Worm (Caenorhabditis elegans): ENCODE results near the gene col-161.

col-161 gene

ce11 chrV:13272275-13272674, 45.5 kb downstream of the col-161 start:
- TF ChIP-seq F16B12.6 (tag; optimal IDR thresholded peaks at IDR 0.05) (no peak), aly-2 (tag; optimal IDR thresholded peaks at IDR 0.05) (no peak), egl-27 (tag; optimal IDR thresholded peaks at IDR 0.05) (no peak), ceh-90 (tag; optimal IDR thresholded peaks at IDR 0.05) (no peak), irx-1 (tag; optimal IDR thresholded peaks at IDR 0.05) (no peak), hpl-2 (GFP tag; optimal IDR thresholded peaks at IDR 0.05) (no peak), C16A3.4 (tag; optimal IDR thresholded peaks at IDR 0.05) (no peak), unc-130 (tag; optimal IDR thresholded peaks at IDR 0.05) (no peak)

- TF ChIP-seq pax-3 (tag; optimal IDR thresholded peaks at IDR 0.05) = peak; percentile 85
- no peak for TF ChIP-seq ces-1 (GFP tag; optimal IDR thresholded peaks at IDR 0.05)
- peak; percentile 87 for TF ChIP-seq jun-1 (tag; optimal IDR thresholded peaks at IDR 0.05)
- peak; percentile 83 for TF ChIP-seq tlp-1 (tag; optimal IDR thresholded peaks at IDR 0.05)
- no peak for TF ChIP-seq egl-27 (tag; optimal IDR thresholded peaks at IDR 0.05)
- TF ChIP-seq nhr-90 (tag; optimal IDR thresholded peaks at IDR 0.05; ENCODE audit: poor library complexity) = peak; percentile 58
- peak; percentile 100 for TF ChIP-seq elt-2 (tag; optimal IDR thresholded peaks at IDR 0.05)
- TF ChIP-seq efl-1 (optimal IDR thresholded peaks at IDR 0.05) = no peak
- TF ChIP-seq efl-1 (GFP tag; optimal IDR thresholded peaks at IDR 0.05 in 1 of 2) = peak in 1 of 2 experiments; percentile 83
- TF ChIP-seq lin-14 (GFP tag; optimal IDR thresholded peaks at IDR 0.05) = peak; percentile 26
- TF ChIP-seq pqm-1 (tag; optimal IDR thresholded peaks at IDR 0.05) = peak; percentile 86
- no peak for TF ChIP-seq lin-15B (tag; optimal IDR thresholded peaks at IDR 0.05)
- TF ChIP-seq hpl-2 (GFP tag; optimal IDR thresholded peaks at IDR 0.05) = peak; percentile 83
- peak in 1 of 2 experiments; percentile 59 for TF ChIP-seq lin-35 (GFP tag; optimal IDR thresholded peaks at IDR 0.05)
- TF ChIP-seq nhr-19 (GFP tag; conservative IDR thresholded peaks at IDR 0.05) = 0 out of 2 replicates have a peak, but pooled peaks have one; percentile 31
- no peak for TF ChIP-seq Y116A8C.19 (tag; optimal IDR thresholded peaks at IDR 0.05; ENCODE audit: borderline replicate concordance)
- peak; percentile 25 for TF ChIP-seq nhr-20 (tag; optimal IDR thresholded peaks at IDR 0.05)
- peak in 1 of 2 experiments; percentile 60 for TF ChIP-seq lsy-2 (tag; optimal IDR thresholded peaks at IDR 0.05)
- no peak for TF ChIP-seq sup-37 (GFP tag; optimal IDR thresholded peaks at IDR 0.05)
- peak; percentile 44 for TF ChIP-seq nhr-71 (tag; optimal IDR thresholded peaks at IDR 0.05)
Measured at ce11 chrV:13269228-13269630, 48.6 kb downstream of the col-161 start.

- no peak for TF ChIP-seq snu-23 (GFP tag; optimal IDR thresholded peaks at IDR 0.05)
- no peak for TF ChIP-seq nhr-11 (tag; optimal IDR thresholded peaks at IDR 0.05)
- TF ChIP-seq lin-15B (tag; optimal IDR thresholded peaks at IDR 0.05) = no peak
- no peak for TF ChIP-seq dpl-1 (GFP tag; optimal IDR thresholded peaks at IDR 0.05)
- no peak for TF ChIP-seq C34B4.2 (tag; optimal IDR thresholded peaks at IDR 0.05)
- no peak for TF ChIP-seq swsn-7 (tag; optimal IDR thresholded peaks at IDR 0.05)
- peak; percentile 80 for TF ChIP-seq pax-3 (tag; optimal IDR thresholded peaks at IDR 0.05)
- TF ChIP-seq unc-30 (tag; optimal IDR thresholded peaks at IDR 0.05) = no peak
- no peak for TF ChIP-seq blmp-1 (tag; optimal IDR thresholded peaks at IDR 0.05)
- no peak for TF ChIP-seq hlh-4 (tag; optimal IDR thresholded peaks at IDR 0.05)
- no peak for TF ChIP-seq fkh-10 (GFP tag; optimal IDR thresholded peaks at IDR 0.05)
- TF ChIP-seq nhr-28 (tag; optimal IDR thresholded peaks at IDR 0.05) = no peak
- no peak for TF ChIP-seq C16A3.4 (tag; optimal IDR thresholded peaks at IDR 0.05)
- TF ChIP-seq efl-1 (optimal IDR thresholded peaks at IDR 0.05) = no peak
- TF ChIP-seq efl-1 (GFP tag; optimal IDR thresholded peaks at IDR 0.05 in 1 of 2) = no peak
- no peak for TF ChIP-seq lin-35 (GFP tag; optimal IDR thresholded peaks at IDR 0.05)
- TF ChIP-seq elt-2 (tag; optimal IDR thresholded peaks at IDR 0.05) = peak; percentile 96
- no peak for TF ChIP-seq fkh-8 (tag; optimal IDR thresholded peaks at IDR 0.05)
- TF ChIP-seq hlh-17 (GFP tag; optimal IDR thresholded peaks at IDR 0.05; ENCODE audit: borderline replicate concordance) = no peak
- TF ChIP-seq fkh-4 (tag; optimal IDR thresholded peaks at IDR 0.05; ENCODE audit: borderline replicate concordance) = no peak
- no peak for TF ChIP-seq grh-1 (GFP tag; IDR thresholded peaks at IDR 0.05)
- peak in 1 of 2 experiments; percentile 6 for TF ChIP-seq lsy-2 (tag; optimal IDR thresholded peaks at IDR 0.05)
- TF ChIP-seq ama-1 (optimal IDR thresholded peaks at IDR 0.05) = no peak
- peak; percentile 37 for TF ChIP-seq tlp-1 (tag; optimal IDR thresholded peaks at IDR 0.05)
- TF ChIP-seq F16B12.6 (tag; optimal IDR thresholded peaks at IDR 0.05) = no peak
- TF ChIP-seq fos-1 (tag; optimal IDR thresholded peaks at IDR 0.05) = no peak
- no peak for TF ChIP-seq lin-14 (GFP tag; optimal IDR thresholded peaks at IDR 0.05)
- no peak for TF ChIP-seq nhr-85 (tag)
- no peak for TF ChIP-seq ces-1 (GFP tag; optimal IDR thresholded peaks at IDR 0.05)
- no peak for TF ChIP-seq ceh-82 (tag; optimal IDR thresholded peaks at IDR 0.05)
- no peak for TF ChIP-seq Y116A8C.19 (tag; optimal IDR thresholded peaks at IDR 0.05; ENCODE audit: borderline replicate concordance)
- TF ChIP-seq jun-1 (tag; optimal IDR thresholded peaks at IDR 0.05) = peak; percentile 15
- no peak for TF ChIP-seq ets-5 (GFP tag; IDR thresholded peaks at IDR 0.05)
- peak; percentile 59 for TF ChIP-seq pqm-1 (tag; optimal IDR thresholded peaks at IDR 0.05)
Measured at ce11 chrV:13268032-13268431, 49.8 kb downstream of the col-161 start.

Measured in whole organism, L1 larva.